Worm (Caenorhabditis elegans): ENCODE data around the gene F07H5.10.

ce11 chrII:8764332-8764731 is 44.0 kb downstream of the F07H5.10 start:
- TF ChIP-seq elt-3 (tag; optimal IDR thresholded peaks at IDR 0.05) (no peak), lsy-2 (tag; optimal IDR thresholded peaks at IDR 0.05) (no peak), snpc-4 (tag; optimal IDR thresholded peaks at IDR 0.05) (no peak), mdl-1 (tag; optimal IDR thresholded peaks at IDR 0.05) (no peak), nhr-6 (tag; optimal IDR thresholded peaks at IDR 0.05) (no peak), ama-1 (optimal IDR thresholded peaks at IDR 0.05) (no peak), nhr-77 (tag; optimal IDR thresholded peaks at IDR 0.05) (no peak), peb-1 (tag; optimal IDR thresholded peaks at IDR 0.05) (no peak), zag-1 (tag; optimal IDR thresholded peaks at IDR 0.05) (no peak), alr-1 (tag; optimal IDR thresholded peaks at IDR 0.05) (no peak), nhr-237 (tag; optimal IDR thresholded peaks at IDR 0.05) (no peak)
